Fruit fly (Drosophila melanogaster) whole organism, larva: ENCODE measurements around the gene CG5510.

Source experiments
- noc ChIP-seq: fragments of 200-800 bp; sonication (Bioruptor generic); optimal IDR thresholded peaks from 3 replicates; lab custom pipeline; 2019; ENCODE audit warnings: missing biosample characterization, mild to moderate bottlenecking, missing genetic modification characterization, moderate library complexity

Gene CG5510

DNA sequence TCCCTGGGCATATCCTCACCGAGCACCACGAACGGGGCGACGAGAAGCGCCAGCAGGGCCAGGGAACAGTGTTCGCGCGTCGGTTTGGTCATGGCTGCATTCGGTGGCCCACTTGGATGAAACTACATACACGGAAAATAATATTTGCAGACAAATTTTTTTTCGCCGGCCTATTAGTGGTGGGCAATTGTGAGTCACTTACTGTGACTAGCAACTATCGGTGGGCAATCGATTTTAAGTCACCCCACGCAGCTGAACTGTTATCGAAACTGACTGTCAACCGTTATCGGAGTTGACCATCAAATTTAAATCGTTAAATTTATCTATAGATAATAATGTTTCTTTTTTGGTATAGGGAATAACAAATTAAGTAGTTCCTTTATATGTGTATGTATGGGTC lies at the start of gene CG5510:
TSS of gene CG5510 (minus strand) at position 201 of the 400 bp plus-strand sequence.
- TF ChIP-seq noc (tag; lab: Kevin White, UChicago) = no peak

dm6 chr3R:24219093-24219492 lies 49.7 kb upstream of the CG5510 start:
- TF ChIP-seq noc (tag; lab: Kevin White, UChicago) = no peak

DNA sequence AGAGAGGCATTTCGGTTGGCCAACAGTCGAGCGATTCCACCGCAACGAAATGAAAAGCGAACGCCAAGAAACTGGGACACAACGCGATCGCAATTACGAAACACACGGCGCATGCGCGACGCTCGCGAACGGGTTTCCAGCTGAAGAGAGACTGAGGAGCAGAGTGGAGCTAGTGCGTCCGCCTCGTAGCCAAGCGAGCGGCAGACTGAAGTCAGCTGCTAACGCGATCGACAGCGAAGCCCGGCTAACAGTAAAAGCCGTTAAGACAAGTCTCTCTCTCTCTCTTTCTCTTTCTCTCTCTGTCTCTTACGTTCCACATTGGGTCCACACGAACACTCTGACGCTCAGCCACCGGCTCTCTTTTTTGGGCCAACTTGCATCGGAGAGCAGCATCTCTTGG lies 49.2 kb upstream of the CG5510 start, which contains the start of gene CG17786:
TSS of gene CG17786 (minus strand) at position 154 of the 400 bp plus-strand sequence.
- TF ChIP-seq noc (tag; lab: Kevin White, UChicago) = no peak

DNA sequence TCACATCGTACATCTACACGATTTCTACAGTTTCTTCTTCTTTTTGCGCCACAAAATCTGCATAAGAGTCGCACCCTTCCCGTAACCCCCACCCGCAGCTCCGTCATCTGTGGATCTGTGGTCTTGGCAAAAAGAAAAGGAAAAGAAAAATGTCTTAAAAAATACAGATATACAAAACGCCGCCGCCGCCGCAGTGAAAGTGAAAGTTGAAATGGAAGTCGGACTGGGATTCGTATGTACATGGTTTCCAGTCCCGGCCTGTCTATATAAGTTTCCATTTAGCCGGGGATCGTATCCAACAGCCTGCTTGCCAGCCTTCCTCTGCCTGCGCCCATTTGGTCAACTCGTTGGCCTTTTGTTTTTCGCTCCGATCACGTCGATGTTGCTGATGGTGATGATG lies 46.7 kb upstream of the CG5510 start:
- TF ChIP-seq noc (tag; lab: Kevin White, UChicago) = no peak

DNA sequence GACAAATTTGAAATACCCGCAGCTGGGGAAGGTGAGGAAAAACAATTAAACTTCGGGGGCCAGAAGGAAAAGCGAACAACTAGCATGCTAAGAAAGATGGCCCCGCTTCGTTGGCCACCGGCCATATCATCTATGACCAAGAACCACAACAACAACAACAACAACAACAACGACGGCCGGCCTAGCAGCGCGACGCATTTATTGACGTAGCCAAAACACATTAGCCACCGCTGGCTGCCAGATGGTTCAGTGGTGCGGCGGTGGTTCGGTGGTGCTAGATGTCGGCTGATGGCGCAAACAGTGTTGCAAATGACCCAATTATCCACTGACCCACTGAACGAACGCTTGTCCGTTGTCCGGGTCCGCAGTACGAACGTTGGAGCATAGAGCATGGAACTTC lies 44.3 kb upstream of the CG5510 start:
- TF ChIP-seq noc (tag; lab: Kevin White, UChicago) = no peak

DNA sequence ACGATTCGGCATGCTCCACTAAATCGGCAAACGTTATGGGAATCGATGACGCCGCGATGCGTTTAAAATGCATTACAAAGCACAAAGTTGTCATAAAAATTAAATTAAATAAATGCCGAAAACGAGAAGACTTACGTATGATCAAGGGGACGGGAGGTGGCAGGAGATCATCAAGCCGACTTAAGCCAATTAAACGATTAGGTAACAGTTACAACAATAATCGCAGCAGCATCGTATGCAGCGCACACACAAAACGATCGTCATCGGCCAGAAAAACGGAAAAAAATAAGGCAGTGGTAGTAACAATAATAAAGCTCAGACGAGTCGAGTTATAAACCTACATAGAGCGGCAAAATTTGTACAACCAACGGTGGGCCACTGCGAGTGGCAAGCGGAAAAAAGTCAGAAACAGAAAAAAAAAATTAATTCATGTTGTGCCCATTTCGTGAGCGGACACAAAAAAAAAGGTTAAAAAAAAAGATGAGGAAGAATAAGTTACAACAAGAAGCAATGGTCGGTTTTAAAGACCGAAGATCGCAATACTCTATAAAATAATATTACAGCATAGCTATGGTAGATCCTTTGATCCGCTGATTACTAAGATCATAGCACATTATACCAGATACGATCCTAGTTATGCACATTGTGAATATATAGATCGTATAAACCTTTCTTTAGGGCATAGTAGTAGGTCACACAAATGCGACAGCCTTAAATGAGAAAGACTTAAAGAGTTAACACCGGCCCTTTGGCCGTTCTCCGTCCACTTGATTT lies 37.2 kb upstream of the CG5510 start:
- TF ChIP-seq noc (tag; lab: Kevin White, UChicago) = no peak

dm6 chr3R:24205935-24206334 lies 36.6 kb upstream of the CG5510 start:
- TF ChIP-seq noc (tag; lab: Kevin White, UChicago) = no peak

- no peak for TF ChIP-seq noc (tag; lab: Kevin White, UChicago)
These were observed 36.0 kb upstream of the CG5510 start for dm6 chr3R:24205234-24205894.

dm6 chr3R:24204022-24204421 lies 34.7 kb upstream of the CG5510 start:
- no peak for TF ChIP-seq noc (tag; lab: Kevin White, UChicago)

dm6 chr3R:24203426-24203825 lies 34.1 kb upstream of the CG5510 start:
- TF ChIP-seq noc (tag; lab: Kevin White, UChicago) = no peak

dm6 chr3R:24202723-24203122 lies 33.4 kb upstream of the CG5510 start:
- TF ChIP-seq noc (tag; lab: Kevin White, UChicago) = no peak

dm6 chr3R:24193373-24193879 lies 24.1 kb upstream of the CG5510 start, which contains the start of the genes SMC6 and CG6204:
Gene SMC6 (minus strand): TSS chr3R:24193423.
Gene CG6204 (plus strand): TSS chr3R:24193832.
- TF ChIP-seq noc (tag; lab: Kevin White, UChicago) = peak; percentile 95

- no peak for TF ChIP-seq noc (tag; lab: Kevin White, UChicago)
These were observed 19.3 kb upstream of the CG5510 start, which contains the start of gene CG5515 for dm6 chr3R:24188619-24189018. Gene CG5515 (minus strand): TSS chr3R:24188896.

dm6 chr3R:24186188-24186587 lies 16.8 kb upstream of the CG5510 start, which contains the start of gene mora:
Gene mora (plus strand): TSS chr3R:24186359.
- TF ChIP-seq noc (tag; lab: Kevin White, UChicago) = no peak

- no peak for TF ChIP-seq noc (tag; lab: Kevin White, UChicago)
These were observed 3.0 kb upstream of the CG5510 start, which contains the start of gene CG13606 for dm6 chr3R:24172379-24172778. Gene CG13606 (plus strand): TSS chr3R:24172628.

DNA sequence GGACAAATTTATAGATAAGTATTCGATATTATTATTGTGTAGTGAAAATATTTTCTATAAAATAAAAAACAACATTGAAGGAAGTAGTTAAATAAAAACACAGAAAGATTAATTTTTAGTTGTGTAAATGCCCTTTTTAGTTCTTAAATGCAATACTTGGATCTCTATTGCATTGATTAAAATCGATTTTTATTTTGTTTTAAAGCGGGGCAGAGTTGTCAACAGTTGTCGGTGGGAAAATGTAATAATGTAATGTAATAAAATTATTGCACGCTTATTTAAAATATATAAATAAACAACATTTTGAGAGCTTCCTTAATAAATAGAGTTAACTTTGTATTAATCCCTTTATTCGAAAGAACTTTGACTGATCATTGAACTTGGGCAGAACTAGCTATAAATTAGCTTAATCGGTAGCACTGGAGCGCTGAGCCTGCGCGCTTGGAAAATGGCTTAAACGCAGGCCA lies 5.8 kb downstream of the CG5510 start, which contains the start of gene Apc2:
TSS of gene Apc2 (plus strand) at position 411 of the 467 bp plus-strand sequence.
- TF ChIP-seq noc (tag; lab: Kevin White, UChicago) = peak; percentile 69
